Fruit fly (Drosophila melanogaster) whole organism: ENCODE data around the gene Gr32a.

Experiments
- CG8478 ChIP-seq: fragments of >200 bp; optimal IDR thresholded peaks from 2 replicates; lab custom pipeline; 2018; ENCODE audit warnings: inconsistent platforms
- EcR ChIP-seq, 2 experiments: fragments of >200 bp; optimal IDR thresholded peaks; 2 replicates each; lab custom pipeline; 2017; ENCODE audit warnings: missing biosample characterization in 2 of 2, missing genetic modification characterization in 2 of 2, missing genetic modification reagents in 2 of 2
- pan ChIP-seq: fragments of >200 bp; optimal IDR thresholded peaks from 2 replicates; lab custom pipeline; 2017
- usp ChIP-seq: fragments of >200 bp; optimal IDR thresholded peaks from 2 replicates; lab custom pipeline; 2017; ENCODE audit warnings: missing biosample characterization, missing genetic modification characterization, mixed read lengths

DNA sequence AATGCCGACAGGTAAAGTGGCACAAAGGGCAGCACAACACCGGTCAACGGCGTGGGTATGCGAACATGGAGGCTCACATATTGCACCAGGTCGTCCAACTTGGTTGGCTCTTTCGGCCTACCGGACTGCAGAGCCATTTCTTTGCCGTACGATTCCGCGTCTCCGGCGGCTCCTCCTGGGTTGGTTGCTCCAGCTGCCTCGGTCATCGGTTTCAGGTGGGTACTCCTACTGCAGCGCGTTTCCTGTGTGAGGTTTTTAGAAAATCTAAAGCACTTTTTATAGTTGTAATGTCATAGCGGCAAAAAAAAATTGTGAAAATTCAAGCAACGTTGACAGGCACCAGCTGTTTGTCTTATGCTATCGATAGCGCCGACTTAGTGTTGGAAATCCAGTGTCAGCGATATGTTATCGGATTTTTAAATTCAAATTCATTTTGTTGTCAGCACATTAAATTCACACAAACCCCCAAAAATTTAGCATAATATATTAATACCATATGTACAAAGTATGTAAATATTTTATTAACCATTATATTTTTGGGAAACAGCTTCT lies 6.2 kb downstream of the Gr32a start, which contains the start of gene CG6230:
- TF ChIP-seq usp (GFP tag; lab: Kevin White, UChicago): no peak
- no peak for TF ChIP-seq EcR (GFP tag; optimal IDR thresholded peaks at IDR 0.05; lab: Kevin White, UChicago)
- TF ChIP-seq pan (lab: Kevin White, UChicago): no peak
- TF ChIP-seq CG8478 (lab: Kevin White, UChicago): no peak
